Worm (Caenorhabditis elegans) whole organism, L1 larva: Measurements from ENCODE around the gene shk-1.

Experiments
- C16A3.4 ChIP-seq: fragments of 150-350 bp; optimal IDR thresholded peaks from 2 replicates; lab custom pipeline; 2014; ENCODE audit warnings: missing biosample characterization, missing genetic modification characterization
- aha-1 ChIP-seq: fragments of 150-350 bp; optimal IDR thresholded peaks from 2 replicates; lab custom pipeline; 2014; ENCODE audit warnings: missing biosample characterization, missing genetic modification characterization
- alr-1 ChIP-seq: fragments of 200-800 bp; sonication (Bioruptor generic); optimal IDR thresholded peaks from 2 replicates; lab custom pipeline; 2018; ENCODE audit warnings: borderline replicate concordance, mild to moderate bottlenecking, missing genetic modification characterization, missing compliant biosample characterization
- aly-2 ChIP-seq: fragments of 150-350 bp; optimal IDR thresholded peaks from 2 replicates; lab custom pipeline; 2014; ENCODE audit warnings: missing biosample characterization, missing genetic modification characterization
- ama-1 ChIP-seq: fragments of 150-350 bp; optimal IDR thresholded peaks from 2 replicates; lab custom pipeline; 2014
- blmp-1 ChIP-seq: fragments of 150-350 bp; optimal IDR thresholded peaks from 2 replicates; lab custom pipeline; 2014; ENCODE audit warnings: missing biosample characterization, missing genetic modification characterization
- ces-1 ChIP-seq: fragments of 150-350 bp; optimal IDR thresholded peaks from 2 replicates; lab custom pipeline; 2014; ENCODE audit warnings: missing biosample characterization, missing genetic modification reagents, missing genetic modification characterization
- dsc-1 ChIP-seq: sonication (generic microtip); optimal IDR thresholded peaks from 2 replicates; lab custom pipeline; 2016; ENCODE audit warnings: mild to moderate bottlenecking, missing genetic modification characterization, missing compliant biosample characterization
- efl-1 ChIP-seq, 4 experiments: fragments of 150-350 bp; optimal IDR thresholded peaks in 3 of 4; peaks in 1 of 4; 1 replicate in 1 of 4; 2 replicates in 3 of 4; lab custom pipeline; 2014; ENCODE audit warnings: missing biosample characterization in 2 of 4, missing genetic modification characterization in 2 of 4, missing genetic modification reagents in 2 of 4
- elt-3 ChIP-seq, 6 experiments: fragments of 150-350 bp in 1 of 6; sonication (generic microtip); optimal IDR thresholded peaks; 2 replicates each; lab custom pipeline; 2017 to 2018; ENCODE audit warnings: missing biosample characterization in 6 of 6, missing genetic modification characterization in 6 of 6, inconsistent platforms in 1 of 6
- ets-5 ChIP-seq: fragments of 200-800 bp; sonication (Bioruptor generic); IDR thresholded peaks from 2 replicates; pipeline ENCODE4 v1.3.6; 2022; ENCODE audit warnings: missing genetic modification characterization, missing compliant biosample characterization
- fkh-8 ChIP-seq: sonication (generic microtip); optimal IDR thresholded peaks from 2 replicates; lab custom pipeline; 2016; ENCODE audit warnings: mild to moderate bottlenecking, missing genetic modification characterization, missing compliant biosample characterization
- fos-1 ChIP-seq: fragments of 150-350 bp; optimal IDR thresholded peaks from 2 replicates; lab custom pipeline; 2014; ENCODE audit warnings: missing biosample characterization, missing genetic modification characterization
- grh-1 ChIP-seq: fragments of 200-800 bp; sonication (Bioruptor generic); IDR thresholded peaks from 2 replicates; pipeline ENCODE4 v1.3.6; 2022; ENCODE audit warnings: missing genetic modification reagents, missing genetic modification characterization, missing compliant biosample characterization
- hlh-4 ChIP-seq: sonication (generic microtip); optimal IDR thresholded peaks from 2 replicates; lab custom pipeline; 2016; ENCODE audit warnings: mild to moderate bottlenecking, missing genetic modification characterization, missing compliant biosample characterization
- lin-15B ChIP-seq: fragments of 150-350 bp; sonication (generic microtip); optimal IDR thresholded peaks from 3 replicates; lab custom pipeline; 2014; ENCODE audit warnings: missing biosample characterization, missing genetic modification characterization
- lsy-2 ChIP-seq, 2 experiments: fragments of 150-350 bp; optimal IDR thresholded peaks; 2 replicates each; lab custom pipeline; 2014; ENCODE audit warnings: missing biosample characterization in 2 of 2, missing genetic modification characterization in 2 of 2
- mep-1 ChIP-seq: fragments of 150-350 bp; optimal IDR thresholded peaks from 2 replicates; lab custom pipeline; 2014; ENCODE audit warnings: missing biosample characterization, missing genetic modification characterization
- nhr-19 ChIP-seq: fragments of 200-800 bp; sonication (Bioruptor generic); conservative IDR thresholded peaks from 2 replicates; pipeline ENCODE4 v1.3.6; 2022; ENCODE audit warnings: missing genetic modification characterization, missing compliant biosample characterization
- nhr-20 ChIP-seq: sonication (generic microtip); optimal IDR thresholded peaks from 2 replicates; lab custom pipeline; 2016; ENCODE audit warnings: mild to moderate bottlenecking, missing genetic modification characterization, missing compliant biosample characterization
- nhr-28 ChIP-seq: fragments of 150-350 bp; optimal IDR thresholded peaks from 2 replicates; lab custom pipeline; 2014; ENCODE audit warnings: missing biosample characterization, missing genetic modification characterization
- nhr-47 ChIP-seq: sonication (generic microtip); optimal IDR thresholded peaks from 2 replicates; lab custom pipeline; 2016; ENCODE audit warnings: mild to moderate bottlenecking, missing genetic modification characterization, moderate library complexity, missing compliant biosample characterization
- nhr-71 ChIP-seq: sonication (generic microtip); optimal IDR thresholded peaks from 2 replicates; lab custom pipeline; 2016; ENCODE audit warnings: mild to moderate bottlenecking, missing genetic modification characterization, moderate library complexity, missing compliant biosample characterization
- nhr-77 ChIP-seq: fragments of 150-350 bp; optimal IDR thresholded peaks from 2 replicates; lab custom pipeline; 2014; ENCODE audit warnings: missing biosample characterization, missing genetic modification characterization
- nhr-90 ChIP-seq: sonication (generic microtip); optimal IDR thresholded peaks from 2 replicates; lab custom pipeline; 2016; ENCODE audit warnings: mild to moderate bottlenecking, missing genetic modification characterization, missing compliant biosample characterization; ENCODE audit not compliant: poor library complexity
- pag-3 ChIP-seq: sonication (generic microtip); optimal IDR thresholded peaks from 2 replicates; lab custom pipeline; 2017; ENCODE audit warnings: missing genetic modification characterization, mild to moderate bottlenecking, missing compliant biosample characterization, antibody characterized with exemption, borderline replicate concordance; ENCODE audit not compliant: insufficient read depth
- pax-3 ChIP-seq: fragments of 200-800 bp; sonication (Bioruptor generic); optimal IDR thresholded peaks from 2 replicates; lab custom pipeline; 2018; ENCODE audit warnings: mild to moderate bottlenecking, missing genetic modification characterization, moderate library complexity, missing compliant biosample characterization
- snpc-4 ChIP-seq: fragments of 150-350 bp; optimal IDR thresholded peaks from 2 replicates; lab custom pipeline; 2014; ENCODE audit warnings: missing biosample characterization, missing genetic modification characterization
- vab-15 ChIP-seq: sonication (generic microtip); optimal IDR thresholded peaks from 2 replicates; lab custom pipeline; 2017; ENCODE audit warnings: missing genotype, mild to moderate bottlenecking, missing genetic modification characterization, missing compliant biosample characterization
- xbp-1 ChIP-seq: sonication (generic microtip); optimal IDR thresholded peaks from 2 replicates; lab custom pipeline; 2016; ENCODE audit warnings: missing genetic modification characterization, missing compliant biosample characterization
- zag-1 ChIP-seq: fragments of 150-350 bp; optimal IDR thresholded peaks from 2 replicates; lab custom pipeline; 2014; ENCODE audit warnings: missing biosample characterization, missing genetic modification characterization

shk-1 gene

ce11 chrII:9716417-9717039, 41.5 kb upstream of the shk-1 start, which contains the start of gene wee-1.3 (continued):
- TF ChIP-seq elt-3 (tag; optimal IDR thresholded peaks at IDR 0.05; lab: Kevin White, UChicago) (peak in 3 of 6 experiments; percentile 49 to 81 (median 66)), ets-5 (GFP tag; lab: Robert Waterston, UW) (no peak), aly-2 (peak; percentile 77), hlh-4 (no peak), mep-1 (tag; lab: Kevin White, UChicago) (peak; percentile 90), nhr-77 (peak; percentile 83), pax-3 (tag; lab: Kevin White, UChicago) (peak; percentile 44), pag-3 (tag; lab: Kevin White, UChicago) (peak; percentile 1), fkh-8 (tag; lab: Kevin White, UChicago) (peak; percentile 75), ces-1 (GFP tag; lab: Kevin White, UChicago) (no peak), lin-15B (tag; lab: Kevin White, UChicago) (peak; percentile 73), fos-1 (tag; lab: Kevin White, UChicago) (peak; percentile 37), nhr-90 (tag; lab: Kevin White, UChicago) (peak; percentile 78), C16A3.4 (peak; percentile 91), vab-15 (tag; lab: Kevin White, UChicago) (peak; percentile 67)
- TF ChIP-seq, all 84 proteins: peak for 55

ce11 chrII:9717904-9718303, 40.1 kb upstream of the shk-1 start, which contains the start of gene Y53C12A.6:
Gene Y53C12A.6 (minus strand): TSS chrII:9718004.
- no peak for TF ChIP-seq nhr-28 (tag; lab: Kevin White, UChicago)

- peak in 1 of 2 experiments; percentile 52 for TF ChIP-seq lsy-2 (tag; optimal IDR thresholded peaks at IDR 0.05; lab: Kevin White, UChicago)
- peak; percentile 13 to 39 for TF ChIP-seq efl-1 (optimal IDR thresholded peaks at IDR 0.05; lab: Kevin White, UChicago)
- peak in 1 of 2 experiments; percentile 70 for TF ChIP-seq efl-1 (GFP tag; optimal IDR thresholded peaks at IDR 0.05 in 1 of 2; lab: Kevin White, UChicago)
- peak; percentile 26 for TF ChIP-seq nhr-71 (tag; lab: Kevin White, UChicago)
- peak; percentile 5 for TF ChIP-seq nhr-47 (tag; lab: Kevin White, UChicago)
- TF ChIP-seq nhr-19 (GFP tag; lab: Robert Waterston, UW): peak; percentile 41
Measured at ce11 chrII:9718631-9719252, 39.3 kb upstream of the shk-1 start, which contains the start of gene Y53C12A.11. Gene Y53C12A.11 (minus strand): TSS chrII:9718698.

ce11 chrII:9724464-9724863, 33.6 kb upstream of the shk-1 start, which contains the start of gene cutl-2:
Gene cutl-2 (minus strand): TSS chrII:9724673.
- no peak for TF ChIP-seq alr-1
- TF ChIP-seq snpc-4 (tag; lab: Kevin White, UChicago): no peak
- TF ChIP-seq aha-1 (tag; lab: Kevin White, UChicago): no peak
- no peak for TF ChIP-seq zag-1 (tag; lab: Kevin White, UChicago)
- TF ChIP-seq dsc-1 (tag; lab: Kevin White, UChicago): no peak
- TF ChIP-seq C16A3.4: no peak
- no peak for TF ChIP-seq xbp-1 (tag; lab: Kevin White, UChicago)
- TF ChIP-seq ama-1 (lab: Kevin White, UChicago): no peak
- TF ChIP-seq, all 84 proteins: peak for 0

ce11 chrII:9725056-9725455, 33.0 kb upstream of the shk-1 start:
- no peak for TF ChIP-seq nhr-20 (tag; lab: Kevin White, UChicago)
- no peak for TF ChIP-seq aly-2
- TF ChIP-seq grh-1: no peak
- TF ChIP-seq blmp-1 (tag; lab: Kevin White, UChicago): peak; percentile 84
